Worm (Caenorhabditis elegans) whole organism, midembryonic: Measurements from ENCODE around the gene C53A3.3.

Experiments used
- T22C8.4 ChIP-seq: fragments of 200-800 bp; sonication (Bioruptor generic); IDR thresholded peaks from 2 replicates; pipeline ENCODE4 v1.3.6; 2022; ENCODE audit warnings: missing genetic modification characterization, missing compliant biosample characterization
- klf-2 ChIP-seq: fragments of 200-800 bp; sonication (Bioruptor generic); conservative IDR thresholded peaks from 2 replicates; pipeline ENCODE4 v1.3.6; 2022; ENCODE audit warnings: missing genetic modification reagents, missing genetic modification characterization, missing compliant biosample characterization
- tab-1 ChIP-seq: fragments of 200-800 bp; sonication (Bioruptor generic); IDR thresholded peaks from 2 replicates; pipeline ENCODE4 v1.3.6; 2022; ENCODE audit warnings: missing genetic modification characterization, missing compliant biosample characterization

ce11 chrV:5779984-5780383, 23.7 kb downstream of the C53A3.3 start:
- TF ChIP-seq klf-2 (GFP tag; lab: Robert Waterston, UW) = no peak
- no peak for TF ChIP-seq T22C8.4 (GFP tag; lab: Robert Waterston, UW)
- no peak for TF ChIP-seq tab-1 (GFP tag; lab: Robert Waterston, UW)
